Fruit fly (Drosophila melanogaster): ENCODE data around the gene Sytbeta.

Sytbeta gene

DNA sequence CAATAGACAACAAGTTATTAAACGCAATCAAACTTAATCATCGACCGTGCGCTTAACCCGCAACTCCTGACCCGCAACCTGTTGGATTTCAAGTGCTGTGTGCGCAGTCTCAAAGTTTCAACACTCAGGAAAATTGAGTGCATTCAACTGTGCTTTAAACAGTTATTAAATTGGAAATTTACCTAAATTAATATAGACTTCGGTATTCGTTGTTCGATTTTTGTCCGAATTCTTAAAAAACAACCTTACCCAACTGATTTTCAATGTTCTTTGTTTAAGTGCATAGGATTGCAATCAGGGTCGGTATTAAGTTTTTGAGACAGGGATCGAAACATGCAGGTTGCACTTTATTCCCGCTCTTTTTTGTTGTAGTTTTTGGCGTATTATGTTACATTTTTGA, 59.7 kb downstream of the Sytbeta start (continued):
- TF ChIP-seq Abd-B (GFP tag; optimal IDR thresholded peaks at IDR 0.05) (no peak), fru (GFP tag; optimal IDR thresholded peaks at IDR 0.05) (peak; percentile 51)

DNA sequence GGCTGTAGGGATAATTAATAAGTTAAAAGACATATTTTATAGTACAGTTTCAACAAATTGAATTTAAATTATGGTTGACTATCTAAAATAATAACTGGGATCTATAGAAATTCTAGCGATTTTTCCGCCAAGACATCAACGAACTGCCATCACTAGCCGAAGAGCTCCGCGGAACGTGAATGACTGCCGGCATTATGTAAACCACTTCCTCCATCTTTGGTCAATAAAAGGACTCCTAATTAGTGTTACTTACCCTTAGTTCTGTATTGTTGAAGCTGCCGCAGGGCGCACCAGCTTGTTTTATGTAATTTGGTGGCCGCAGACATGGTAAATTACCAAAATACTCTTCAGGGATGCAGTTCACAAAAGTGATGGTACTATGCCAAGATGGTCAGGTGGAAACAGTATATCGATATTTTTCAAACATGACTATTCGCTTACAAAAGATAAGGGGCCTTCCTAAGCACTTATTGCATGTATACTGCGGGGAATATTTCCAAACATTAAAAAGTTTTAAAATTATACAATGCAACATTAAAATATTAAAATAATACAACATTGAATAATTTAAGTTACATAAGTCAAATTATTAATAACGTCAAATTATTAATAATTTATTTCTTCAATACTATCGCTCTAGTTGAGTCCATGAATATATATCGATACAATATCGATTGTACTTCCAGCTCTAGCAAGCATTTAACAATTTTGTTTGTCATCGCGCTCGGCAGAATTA, 65.3 kb downstream of the Sytbeta start, which contains the start of the genes mRpL39 and Prosbeta2:
Gene mRpL39 (minus strand): TSS at position 383 of the 736 bp plus-strand sequence.
Gene Prosbeta2 (plus strand): TSS at position 668 of the 736 bp plus-strand sequence.
- TF ChIP-seq sv (GFP tag; optimal IDR thresholded peaks at IDR 0.05) (no peak), CG9705 (GFP tag; optimal IDR thresholded peaks at IDR 0.05) (peak; percentile 48), fru (GFP tag; optimal IDR thresholded peaks at IDR 0.05) (peak; percentile 1), Jra (GFP tag; optimal IDR thresholded peaks at IDR 0.05) (no peak), ey (GFP tag; optimal IDR thresholded peaks at IDR 0.05) (no peak), Myc (optimal IDR thresholded peaks at IDR 0.05) (peak; percentile 71), pan (optimal IDR thresholded peaks at IDR 0.05) (no peak), woc (GFP tag; optimal IDR thresholded peaks at IDR 0.05) (peak; percentile 34), OdsH (GFP tag; optimal IDR thresholded peaks at IDR 0.05) (no peak), Hr78 (GFP tag; optimal IDR thresholded peaks at IDR 0.05) (no peak), Vsx2 (GFP tag; optimal IDR thresholded peaks at IDR 0.05; ENCODE audit: partially characterized antibody) (no peak), Mio (GFP tag; optimal IDR thresholded peaks at IDR 0.05) (no peak), tai (GFP tag; optimal IDR thresholded peaks at IDR 0.05) (no peak), Dif (GFP tag; optimal IDR thresholded peaks at IDR 0.05; ENCODE audit: partially characterized antibody) (no peak), CrebA (GFP tag; optimal IDR thresholded peaks at IDR 0.05; ENCODE audit: borderline replicate concordance) (no peak), sage (GFP tag; optimal IDR thresholded peaks at IDR 0.05) (no peak), lola (GFP tag; optimal IDR thresholded peaks at IDR 0.05) (no peak), h (GFP tag; optimal IDR thresholded peaks at IDR 0.05) (peak; percentile 36), Hr83 (GFP tag; optimal IDR thresholded peaks at IDR 0.05; ENCODE audit: poor library complexity, severe bottlenecking) (peak; percentile 41), dmrt93B (GFP tag; optimal IDR thresholded peaks at IDR 0.05) (peak; percentile 42), foxo (GFP tag; optimal IDR thresholded peaks at IDR 0.05) (peak in 1 of 2 experiments; percentile 63), br (GFP tag; optimal IDR thresholded peaks at IDR 0.05) (no peak), dsf (GFP tag; optimal IDR thresholded peaks at IDR 0.05; ENCODE audit: borderline replicate concordance) (no peak), rgr (GFP tag; optimal IDR thresholded peaks at IDR 0.05) (no peak), Hnf4 (GFP tag; optimal IDR thresholded peaks at IDR 0.05) (no peak), CG32264 (GFP tag; optimal IDR thresholded peaks at IDR 0.05) (no peak), psq (GFP tag; optimal IDR thresholded peaks at IDR 0.05) (no peak), usp (GFP tag; optimal IDR thresholded peaks at IDR 0.05) (no peak), brk (GFP tag; optimal IDR thresholded peaks at IDR 0.05) (no peak), jim (GFP tag; optimal IDR thresholded peaks at IDR 0.05) (no peak), HLH106 (tag; optimal IDR thresholded peaks at IDR 0.05) (peak; percentile 78), Sp1 (GFP tag; optimal IDR thresholded peaks at IDR 0.05) (no peak), Rel (GFP tag; optimal IDR thresholded peaks at IDR 0.05) (no peak), Rel (tag; optimal IDR thresholded peaks at IDR 0.05) (peak; percentile 40), GATAd (GFP tag; optimal IDR thresholded peaks at IDR 0.05) (no peak), N (GFP tag; optimal IDR thresholded peaks at IDR 0.05) (no peak), Dfd (GFP tag; optimal IDR thresholded peaks at IDR 0.05) (no peak), Abd-B (GFP tag; optimal IDR thresholded peaks at IDR 0.05) (no peak), dl (GFP tag; optimal IDR thresholded peaks at IDR 0.05; ENCODE audit: insufficient read depth in 1 of 2, partially characterized antibody in 2 of 2) (no peak)

dm6 chr3L:14992807-14993206, 72.0 kb downstream of the Sytbeta start:
- no peak for TF ChIP-seq Jra (GFP tag; optimal IDR thresholded peaks at IDR 0.05)
- TF ChIP-seq Sp1 (GFP tag; optimal IDR thresholded peaks at IDR 0.05): peak; percentile 22
- peak; percentile 3 for TF ChIP-seq br (GFP tag; optimal IDR thresholded peaks at IDR 0.05)
- TF ChIP-seq h (GFP tag; optimal IDR thresholded peaks at IDR 0.05): no peak
- no peak for TF ChIP-seq lola (GFP tag; optimal IDR thresholded peaks at IDR 0.05)
- no peak for TF ChIP-seq Rel (GFP tag; optimal IDR thresholded peaks at IDR 0.05)
- peak; percentile 8 for TF ChIP-seq Rel (tag; optimal IDR thresholded peaks at IDR 0.05)

All from whole organism, wandering third instar larva.